Fruit fly (Drosophila melanogaster) whole organism, embryonic: ENCODE results near the gene CG31019.

Experiments used
- ATbp ChIP-seq: fragments of 200-800 bp; sonication (Bioruptor generic); optimal IDR thresholded peaks from 2 replicates; lab custom pipeline; 2017; ENCODE audit warnings: missing biosample characterization, mild to moderate bottlenecking, missing genetic modification characterization, missing genetic modification reagents
- B-H1 ChIP-seq: fragments of 200-800 bp; sonication (Bioruptor generic); IDR thresholded peaks from 3 replicates; pipeline ENCODE4 v1.3.6; 2022; ENCODE audit warnings: missing biosample characterization, missing genetic modification characterization
- B-H2 ChIP-seq: fragments of 200-800 bp; sonication (Bioruptor generic); optimal IDR thresholded peaks from 2 replicates; lab custom pipeline; 2018; ENCODE audit warnings: missing biosample characterization, mild to moderate bottlenecking, missing genetic modification characterization
- CG10274 ChIP-seq: fragments of 200-800 bp; sonication (Bioruptor generic); optimal IDR thresholded peaks from 3 replicates; lab custom pipeline; 2017; ENCODE audit warnings: missing biosample characterization, mild to moderate bottlenecking, missing genetic modification characterization
- CG10431 ChIP-seq: fragments of 200-800 bp; sonication (Bioruptor generic); optimal IDR thresholded peaks from 3 replicates; lab custom pipeline; 2018; ENCODE audit warnings: missing biosample characterization, mild to moderate bottlenecking, missing genetic modification characterization
- CG10462 ChIP-seq: fragments of 200-800 bp; sonication (Bioruptor generic); optimal IDR thresholded peaks from 2 replicates; lab custom pipeline; 2016; ENCODE audit warnings: missing biosample characterization, missing genetic modification characterization
- CG10979 ChIP-seq: fragments of 200-800 bp; sonication (Bioruptor generic); optimal IDR thresholded peaks from 2 replicates; lab custom pipeline; 2018; ENCODE audit warnings: missing biosample characterization, mild to moderate bottlenecking, missing genetic modification characterization, moderate library complexity
- CG12299 ChIP-seq: fragments of 200-800 bp; sonication (Bioruptor generic); optimal IDR thresholded peaks from 2 replicates; lab custom pipeline; 2018; ENCODE audit warnings: missing biosample characterization, mild to moderate bottlenecking, missing genetic modification characterization
- CG12942 ChIP-seq: fragments of 200-800 bp; sonication (Bioruptor generic); optimal IDR thresholded peaks from 3 replicates; lab custom pipeline; 2016; ENCODE audit warnings: missing biosample characterization, missing genetic modification characterization
- CG15073 ChIP-seq: fragments of 200-800 bp; sonication (Bioruptor generic); optimal IDR thresholded peaks from 2 replicates; lab custom pipeline; 2016; ENCODE audit warnings: missing biosample characterization, missing genetic modification characterization
- CG15479 ChIP-seq: fragments of 200-800 bp; sonication (Bioruptor generic); optimal IDR thresholded peaks from 3 replicates; lab custom pipeline; 2019; ENCODE audit warnings: missing biosample characterization, mild to moderate bottlenecking, missing genetic modification characterization, moderate library complexity
- CG1603 ChIP-seq: fragments of 200-800 bp; sonication (Bioruptor generic); optimal IDR thresholded peaks from 2 replicates; lab custom pipeline; 2019; ENCODE audit warnings: missing biosample characterization, mild to moderate bottlenecking, missing genetic modification characterization, moderate library complexity
- CG2199 ChIP-seq: fragments of 200-800 bp; sonication (Bioruptor generic); IDR thresholded peaks from 3 replicates; pipeline ENCODE4 v1.3.6; 2022; ENCODE audit warnings: missing biosample characterization, missing genetic modification characterization
- CG30020 ChIP-seq: fragments of 200-800 bp; optimal IDR thresholded peaks from 2 replicates; lab custom pipeline; 2019; ENCODE audit warnings: missing biosample characterization, mild to moderate bottlenecking, missing genetic modification characterization, moderate library complexity
- CG3281 ChIP-seq: fragments of 200-800 bp; sonication (Bioruptor generic); optimal IDR thresholded peaks from 3 replicates; lab custom pipeline; 2017; ENCODE audit warnings: missing biosample characterization, mild to moderate bottlenecking, missing genetic modification characterization
- CG4404 ChIP-seq: fragments of 200-800 bp; sonication (Bioruptor generic); IDR thresholded peaks from 2 replicates; pipeline ENCODE4 v1.3.6; 2022; ENCODE audit warnings: missing biosample characterization, missing genetic modification characterization
- CG4707 ChIP-seq: fragments of 200-800 bp; sonication (Bioruptor generic); optimal IDR thresholded peaks from 2 replicates; lab custom pipeline; 2018; ENCODE audit warnings: missing biosample characterization, mild to moderate bottlenecking, missing genetic modification characterization, moderate library complexity
- CG7271 ChIP-seq: fragments of 200-800 bp; sonication (Bioruptor generic); optimal IDR thresholded peaks from 2 replicates; lab custom pipeline; 2018; ENCODE audit warnings: missing biosample characterization, mild to moderate bottlenecking, missing genetic modification characterization, moderate library complexity
- CG7372 ChIP-seq: fragments of 200-800 bp; sonication (Bioruptor generic); IDR thresholded peaks from 2 replicates; pipeline ENCODE4 v1.3.6; 2022; ENCODE audit warnings: missing biosample characterization, missing genetic modification characterization
- CG7556 ChIP-seq: fragments of 200-800 bp; sonication (Bioruptor generic); optimal IDR thresholded peaks from 2 replicates; lab custom pipeline; 2017; ENCODE audit warnings: missing biosample characterization, mild to moderate bottlenecking, missing genetic modification characterization
- CG8765 ChIP-seq: fragments of 200-800 bp; sonication (Bioruptor generic); IDR thresholded peaks from 2 replicates; pipeline ENCODE4 v1.3.6; 2022; ENCODE audit warnings: missing biosample characterization, missing genetic modification characterization
- CHES-1-like ChIP-seq: fragments of 200-800 bp; sonication (Bioruptor generic); optimal IDR thresholded peaks from 2 replicates; lab custom pipeline; 2016; ENCODE audit warnings: missing biosample characterization, missing genetic modification characterization
- Chrac-16 ChIP-seq: fragments of 200-800 bp; sonication (Bioruptor generic); optimal IDR thresholded peaks from 3 replicates; lab custom pipeline; 2016; ENCODE audit warnings: missing biosample characterization, missing genetic modification characterization
- Dip2 ChIP-seq: fragments of 200-800 bp; sonication (Bioruptor generic); IDR thresholded peaks from 2 replicates; pipeline ENCODE4 v1.3.6; 2022; ENCODE audit warnings: missing biosample characterization, missing genetic modification characterization
- Dip3 ChIP-seq: fragments of 200-800 bp; sonication (Bioruptor generic); optimal IDR thresholded peaks from 3 replicates; lab custom pipeline; 2016; ENCODE audit warnings: missing biosample characterization, missing genetic modification characterization
- ERR ChIP-seq: fragments of 200-800 bp; sonication (Bioruptor generic); optimal IDR thresholded peaks from 2 replicates; lab custom pipeline; 2016; ENCODE audit warnings: missing biosample characterization, missing genetic modification characterization
- Fer3 ChIP-seq: fragments of 200-800 bp; sonication (Bioruptor generic); optimal IDR thresholded peaks from 2 replicates; lab custom pipeline; 2018; ENCODE audit warnings: missing biosample characterization, mild to moderate bottlenecking, missing genetic modification characterization, moderate library complexity
- HLH4C ChIP-seq: fragments of 200-800 bp; sonication (Bioruptor generic); IDR thresholded peaks from 3 replicates; pipeline ENCODE4 v1.3.6; 2022; ENCODE audit warnings: missing biosample characterization, missing genetic modification characterization; ENCODE audit not compliant: partially characterized antibody
- HLHmδ ChIP-seq: fragments of 200-800 bp; sonication (Bioruptor generic); optimal IDR thresholded peaks from 2 replicates; lab custom pipeline; 2018; ENCODE audit warnings: missing biosample characterization, mild to moderate bottlenecking, missing genetic modification characterization, moderate library complexity
- Lim3 ChIP-seq: fragments of 200-800 bp; sonication (Bioruptor generic); IDR thresholded peaks from 2 replicates; pipeline ENCODE4 v1.3.6; 2022; ENCODE audit warnings: missing biosample characterization, missing genetic modification characterization
- MESR4 ChIP-seq: fragments of 200-800 bp; sonication (Bioruptor generic); optimal IDR thresholded peaks from 2 replicates; lab custom pipeline; 2018; ENCODE audit warnings: missing biosample characterization, mild to moderate bottlenecking, missing genetic modification characterization, moderate library complexity
- Poxn ChIP-seq: fragments of 200-800 bp; sonication (Bioruptor generic); IDR thresholded peaks from 2 replicates; pipeline ENCODE4 v1.3.6; 2022; ENCODE audit warnings: missing biosample characterization, missing genetic modification characterization
- Sry-β ChIP-seq: fragments of 200-800 bp; sonication (Bioruptor generic); optimal IDR thresholded peaks from 2 replicates; lab custom pipeline; 2018; ENCODE audit warnings: missing biosample characterization, mild to moderate bottlenecking, missing genetic modification characterization, moderate library complexity
- bowl ChIP-seq: fragments of 200-800 bp; sonication (Bioruptor generic); IDR thresholded peaks from 2 replicates; pipeline ENCODE4 v1.3.6; 2022; ENCODE audit warnings: missing biosample characterization, missing genetic modification characterization
- chif ChIP-seq, 2 experiments: fragments of 200-800 bp; sonication (Bioruptor generic); optimal IDR thresholded peaks; 3 replicates each; lab custom pipeline; 2016; ENCODE audit warnings: missing biosample characterization in 2 of 2, missing genetic modification characterization in 2 of 2
- chinmo ChIP-seq: fragments of 200-800 bp; sonication (Bioruptor generic); IDR thresholded peaks from 4 replicates; pipeline ENCODE4 v1.3.6; 2022; ENCODE audit warnings: missing biosample characterization, missing genetic modification characterization; ENCODE audit not compliant: partially characterized antibody
- crol ChIP-seq: fragments of 200-800 bp; sonication (Bioruptor generic); IDR thresholded peaks from 2 replicates; pipeline ENCODE4 v1.3.6; 2022; ENCODE audit warnings: missing biosample characterization, missing genetic modification characterization
- dati ChIP-seq: fragments of 200-800 bp; sonication (Bioruptor generic); IDR thresholded peaks from 2 replicates; pipeline ENCODE4 v1.3.6; 2022; ENCODE audit warnings: missing biosample characterization, missing genetic modification characterization
- fd3F ChIP-seq: fragments of 200-800 bp; sonication (Bioruptor generic); optimal IDR thresholded peaks from 2 replicates; lab custom pipeline; 2018; ENCODE audit warnings: missing biosample characterization, mild to moderate bottlenecking, missing genetic modification characterization, moderate library complexity
- fd96Cb ChIP-seq: fragments of 200-800 bp; sonication (Bioruptor generic); optimal IDR thresholded peaks from 2 replicates; lab custom pipeline; 2018; ENCODE audit warnings: missing biosample characterization, mild to moderate bottlenecking, missing genetic modification characterization, moderate library complexity
- kay ChIP-seq: fragments of 200-800 bp; sonication (Bioruptor generic); optimal IDR thresholded peaks from 2 replicates; lab custom pipeline; 2016; ENCODE audit warnings: missing biosample characterization, missing genetic modification characterization
- onecut ChIP-seq: fragments of 200-800 bp; sonication (Bioruptor generic); IDR thresholded peaks from 2 replicates; pipeline ENCODE4 v1.3.6; 2022; ENCODE audit warnings: missing biosample characterization, missing genetic modification characterization
- pfk ChIP-seq: fragments of 200-800 bp; sonication (Bioruptor generic); optimal IDR thresholded peaks from 2 replicates; lab custom pipeline; 2018; ENCODE audit warnings: missing biosample characterization, mild to moderate bottlenecking, missing genetic modification characterization, moderate library complexity
- row ChIP-seq: fragments of 200-800 bp; sonication (Bioruptor generic); IDR thresholded peaks from 3 replicates; pipeline ENCODE4 v1.3.6; 2022; ENCODE audit warnings: missing biosample characterization, missing genetic modification characterization
- salm ChIP-seq: fragments of 200-800 bp; sonication (Bioruptor generic); optimal IDR thresholded peaks from 2 replicates; lab custom pipeline; 2018; ENCODE audit warnings: missing biosample characterization, mild to moderate bottlenecking, missing genetic modification characterization
- tin ChIP-seq: fragments of 200-800 bp; sonication (Bioruptor generic); optimal IDR thresholded peaks from 3 replicates; lab custom pipeline; 2016; ENCODE audit warnings: missing biosample characterization, missing genetic modification characterization
- tna ChIP-seq: fragments of 200-800 bp; sonication (Bioruptor generic); IDR thresholded peaks from 2 replicates; pipeline ENCODE4 v1.3.6; 2022; ENCODE audit warnings: missing biosample characterization, missing genetic modification characterization; ENCODE audit not compliant: partially characterized antibody
- toy ChIP-seq: fragments of 200-800 bp; sonication (Bioruptor generic); IDR thresholded peaks from 2 replicates; pipeline ENCODE4 v1.3.6; 2022; ENCODE audit warnings: missing biosample characterization, missing genetic modification characterization
- trem ChIP-seq: fragments of 200-800 bp; optimal IDR thresholded peaks from 3 replicates; lab custom pipeline; 2019; ENCODE audit warnings: missing biosample characterization, mild to moderate bottlenecking, missing genetic modification characterization, moderate library complexity

CG31019 gene

dm6 chr3R:30601440-30602256 lies 4.8 kb downstream of the CG31019 start, which contains the start of the genes CG2246 and CG31021 (continued):
- TF ChIP-seq CG10274 (GFP tag; lab: Kevin White, UChicago) (no peak), Sry-β (GFP tag; lab: Kevin White, UChicago) (peak; percentile 56), CG7271 (tag; lab: Kevin White, UChicago) (no peak), ATbp (no peak), tin (peak; percentile 58), B-H1 (GFP tag; lab: Robert Waterston, UW) (no peak), Poxn (GFP tag; lab: Robert Waterston, UW) (no peak), CG4404 (no peak), trem (tag; lab: Kevin White, UChicago) (peak; percentile 62), CG15073 (GFP tag; lab: Kevin White, UChicago) (no peak), CG30020 (tag; lab: Kevin White, UChicago) (peak; percentile 27), CG1603 (tag; lab: Kevin White, UChicago) (peak; percentile 79), HLH4C (GFP tag; lab: Robert Waterston, UW) (peak; percentile 71), CG15479 (GFP tag; lab: Kevin White, UChicago) (no peak), CG7372 (GFP tag; lab: Robert Waterston, UW) (peak; percentile 38; the same call in 1 of the 2 replicates), salm (no peak), ERR (GFP tag; lab: Kevin White, UChicago) (peak; percentile 30), Dip2 (GFP tag; lab: Robert Waterston, UW) (no peak), CG10431 (no peak), toy (GFP tag; lab: Robert Waterston, UW) (no peak), fd3F (no peak), dati (GFP tag; lab: Robert Waterston, UW) (no peak), crol (GFP tag; lab: Robert Waterston, UW) (no peak), fd96Cb (tag; lab: Kevin White, UChicago) (peak; percentile 24), onecut (GFP tag; lab: Robert Waterston, UW) (no peak), CG10462 (peak; percentile 29), Chrac-16 (GFP tag; lab: Kevin White, UChicago) (peak; percentile 34), CG12942 (GFP tag; lab: Kevin White, UChicago) (peak; percentile 23), pfk (no peak), bowl (GFP tag; lab: Robert Waterston, UW) (no peak), MESR4 (GFP tag; lab: Kevin White, UChicago) (peak; percentile 9), chinmo (GFP tag; lab: Robert Waterston, UW) (peak; percentile 71; the same call in 1 of the 4 replicates), CG8765 (no peak), chif (GFP tag; optimal IDR thresholded peaks at IDR 0.05; lab: Kevin White, UChicago) (peak; percentile 43 to 70), tna (GFP tag; lab: Robert Waterston, UW) (peak; percentile 60), Lim3 (no peak), CG7556 (GFP tag; lab: Kevin White, UChicago) (peak; percentile 31), CG4707 (GFP tag; lab: Kevin White, UChicago) (no peak), kay (peak; percentile 27), row (GFP tag; lab: Robert Waterston, UW) (peak; percentile 90), CG10979 (tag; lab: Kevin White, UChicago) (peak; percentile 25), B-H2 (GFP tag; lab: Kevin White, UChicago) (peak; percentile 50), CG2199 (GFP tag; lab: Robert Waterston, UW) (peak; percentile 55; the same call in 1 of the 3 replicates), Fer3 (tag; lab: Kevin White, UChicago) (no peak), CG12299 (tag; lab: Kevin White, UChicago) (peak; percentile 15), CHES-1-like (GFP tag; lab: Kevin White, UChicago) (peak; percentile 64), Dip3 (GFP tag; lab: Kevin White, UChicago) (peak; percentile 47), HLHmδ (GFP tag; lab: Kevin White, UChicago) (no peak), CG3281 (GFP tag; lab: Kevin White, UChicago) (no peak)
